Worm (Caenorhabditis elegans) whole organism, midembryonic: ENCODE measurements around the gene T21H3.1.
A peak's percentile ranks its signal among the peaks of the same experiment; 100 is the strongest.

Experiments
- T22C8.4 ChIP-seq: fragments of 200-800 bp; sonication (Bioruptor generic); IDR thresholded peaks from 2 replicates; pipeline ENCODE4 v1.3.6; 2022; ENCODE audit warnings: missing genetic modification characterization, missing compliant biosample characterization
- klf-2 ChIP-seq: fragments of 200-800 bp; sonication (Bioruptor generic); conservative IDR thresholded peaks from 2 replicates; pipeline ENCODE4 v1.3.6; 2022; ENCODE audit warnings: missing genetic modification reagents, missing genetic modification characterization, missing compliant biosample characterization
- med-1 ChIP-seq: sonication (generic microtip); optimal IDR thresholded peaks from 2 replicates; lab custom pipeline; 2017; ENCODE audit warnings: missing genetic modification characterization, mild to moderate bottlenecking, missing compliant biosample characterization, antibody characterized with exemption, missing genetic modification reagents; ENCODE audit not compliant: insufficient read depth
- tab-1 ChIP-seq: fragments of 200-800 bp; sonication (Bioruptor generic); IDR thresholded peaks from 2 replicates; pipeline ENCODE4 v1.3.6; 2022; ENCODE audit warnings: missing genetic modification characterization, missing compliant biosample characterization
- ztf-23 ChIP-seq: fragments of 200-800 bp; sonication (Bioruptor generic); IDR thresholded peaks from 2 replicates; pipeline ENCODE4 v1.3.6; 2022; ENCODE audit warnings: missing genetic modification reagents, missing genetic modification characterization, missing compliant biosample characterization

DNA sequence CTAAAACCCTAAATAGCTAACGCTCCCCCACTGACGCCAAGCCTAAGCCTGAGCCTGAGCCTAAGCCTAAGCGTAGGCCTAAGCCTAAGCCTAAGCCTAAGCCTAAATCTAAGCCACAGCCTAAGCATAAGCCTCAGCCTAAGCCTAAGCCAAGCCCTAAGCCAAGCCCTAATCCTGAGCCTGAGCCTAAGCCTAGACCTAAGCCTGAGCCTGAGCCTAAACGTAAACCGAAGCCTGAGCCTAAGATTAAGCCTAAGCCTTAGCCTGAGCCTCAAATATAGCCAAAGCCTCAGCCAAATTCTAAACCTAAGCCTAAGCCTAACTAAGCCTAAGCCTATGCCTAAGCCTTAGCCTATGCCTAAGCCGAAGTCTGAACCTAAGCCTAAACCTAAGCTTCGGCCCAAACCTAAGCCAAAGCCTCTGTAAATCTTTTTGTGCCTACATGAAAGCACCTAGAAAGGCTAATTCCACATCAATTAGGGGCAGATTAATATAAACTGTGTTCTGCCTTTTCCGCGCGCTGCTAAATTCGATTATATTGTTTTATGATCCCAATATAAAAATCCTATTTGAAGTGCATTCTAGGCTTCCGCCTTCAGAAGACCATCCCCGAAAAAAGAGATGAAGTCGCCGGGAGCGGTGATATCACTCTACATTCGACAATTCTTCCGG lies 11.3 kb upstream of the T21H3.1 start, which contains the start of gene ptr-16:
- TF ChIP-seq T22C8.4 (no peak), med-1 (GFP tag; lab: Kevin White, UChicago) (no peak), klf-2 (GFP tag; lab: Robert Waterston, UW) (no peak), ztf-23 (GFP tag; lab: Robert Waterston, UW) (no peak), tab-1 (GFP tag; lab: Robert Waterston, UW) (0 out of 2 replicates have a peak, but pooled peaks have one; percentile 23)
